Worm (Caenorhabditis elegans): ENCODE results near the gene F49C5.12.

F49C5.12 gene

DNA sequence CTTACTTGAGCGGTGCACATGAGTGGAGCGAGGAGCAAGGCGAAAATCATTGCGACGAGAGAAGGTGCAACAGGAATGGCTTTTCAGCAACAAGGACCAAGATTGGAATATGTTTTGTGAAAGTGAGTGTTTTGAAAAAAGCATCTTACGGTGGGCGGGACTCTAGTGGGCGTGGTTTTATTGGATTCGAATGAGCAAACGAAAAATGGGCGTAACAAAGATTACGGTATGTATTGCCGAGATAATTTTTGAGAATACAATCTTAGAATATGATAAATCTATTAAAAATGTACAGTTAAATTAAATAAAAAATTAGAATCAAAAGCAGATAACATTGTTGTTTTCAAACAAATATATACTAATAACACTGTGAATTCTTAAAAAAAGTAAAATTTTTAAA, at the start of gene F49C5.12:
F49C5.12 (minus strand) TSS at position 101 of the 400 bp plus-strand sequence.
- TF ChIP-seq unc-62 (GFP tag; optimal IDR thresholded peaks at IDR 0.05): no peak

DNA sequence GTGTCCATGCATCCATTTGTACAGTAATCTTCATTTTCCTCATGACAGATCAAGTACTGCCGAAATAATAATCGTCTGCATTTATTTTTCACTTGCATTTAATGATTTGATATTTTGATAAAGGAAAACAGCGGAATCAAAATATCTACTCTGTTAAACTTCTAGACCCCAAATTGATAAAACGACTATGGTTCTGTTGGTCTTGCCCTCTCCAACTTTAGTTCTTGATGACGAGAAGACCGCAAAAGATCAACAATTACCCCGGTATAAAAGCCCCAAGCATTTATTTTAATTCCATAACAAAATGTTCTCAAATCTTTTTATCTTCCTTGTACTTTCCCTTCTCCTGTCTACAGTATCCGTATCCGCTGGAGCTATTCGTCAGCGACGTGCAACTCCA, 48.5 kb upstream of the F49C5.12 start, which contains the start of gene Y38E10A.9:
Y38E10A.9 (plus strand) TSS at position 301 of the 400 bp plus-strand sequence.
- no peak for TF ChIP-seq unc-62 (GFP tag; optimal IDR thresholded peaks at IDR 0.05)

DNA sequence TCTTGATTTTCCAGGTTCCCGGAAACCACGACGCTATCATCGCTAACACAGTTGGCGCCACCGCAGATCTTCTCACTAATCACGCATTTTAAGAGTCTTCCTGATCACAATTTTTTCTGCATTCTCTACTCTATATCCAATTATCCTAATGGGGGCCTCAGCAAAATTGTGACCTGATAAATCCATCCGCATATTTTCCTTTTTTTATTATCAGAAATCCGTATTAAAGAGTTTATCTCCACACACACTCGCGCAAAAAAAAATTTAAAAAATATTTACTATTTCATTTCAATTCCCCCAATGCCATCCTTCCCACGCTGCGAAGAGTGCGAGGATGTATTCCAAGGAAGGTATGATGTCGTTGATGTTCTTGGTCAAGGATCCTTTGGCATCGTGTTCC, 46.8 kb upstream of the F49C5.12 start, which contains the start of gene Y38E10A.8:
Y38E10A.8 (plus strand) TSS at position 301 of the 400 bp plus-strand sequence.
- TF ChIP-seq unc-62 (GFP tag; optimal IDR thresholded peaks at IDR 0.05): no peak

DNA sequence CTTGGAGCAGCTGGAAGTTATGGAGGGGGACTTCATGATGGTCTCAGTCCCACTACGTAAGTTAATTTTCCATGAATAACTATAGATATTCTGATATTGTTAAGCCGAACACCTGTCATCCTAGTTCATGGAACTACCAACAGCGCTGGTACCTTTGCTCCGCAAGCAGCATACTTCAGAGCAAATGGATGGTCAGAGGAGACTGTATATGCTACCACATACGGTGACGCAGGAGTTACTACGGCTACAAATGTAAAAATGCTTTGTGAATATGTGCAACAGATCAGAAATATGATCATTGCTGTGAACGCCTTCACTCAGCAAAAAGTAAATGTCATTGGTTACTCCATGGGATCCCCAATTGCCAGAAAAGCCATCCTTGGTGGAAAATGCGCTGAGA, 46.0 kb upstream of the F49C5.12 start:
- TF ChIP-seq unc-62 (GFP tag; optimal IDR thresholded peaks at IDR 0.05): no peak

DNA sequence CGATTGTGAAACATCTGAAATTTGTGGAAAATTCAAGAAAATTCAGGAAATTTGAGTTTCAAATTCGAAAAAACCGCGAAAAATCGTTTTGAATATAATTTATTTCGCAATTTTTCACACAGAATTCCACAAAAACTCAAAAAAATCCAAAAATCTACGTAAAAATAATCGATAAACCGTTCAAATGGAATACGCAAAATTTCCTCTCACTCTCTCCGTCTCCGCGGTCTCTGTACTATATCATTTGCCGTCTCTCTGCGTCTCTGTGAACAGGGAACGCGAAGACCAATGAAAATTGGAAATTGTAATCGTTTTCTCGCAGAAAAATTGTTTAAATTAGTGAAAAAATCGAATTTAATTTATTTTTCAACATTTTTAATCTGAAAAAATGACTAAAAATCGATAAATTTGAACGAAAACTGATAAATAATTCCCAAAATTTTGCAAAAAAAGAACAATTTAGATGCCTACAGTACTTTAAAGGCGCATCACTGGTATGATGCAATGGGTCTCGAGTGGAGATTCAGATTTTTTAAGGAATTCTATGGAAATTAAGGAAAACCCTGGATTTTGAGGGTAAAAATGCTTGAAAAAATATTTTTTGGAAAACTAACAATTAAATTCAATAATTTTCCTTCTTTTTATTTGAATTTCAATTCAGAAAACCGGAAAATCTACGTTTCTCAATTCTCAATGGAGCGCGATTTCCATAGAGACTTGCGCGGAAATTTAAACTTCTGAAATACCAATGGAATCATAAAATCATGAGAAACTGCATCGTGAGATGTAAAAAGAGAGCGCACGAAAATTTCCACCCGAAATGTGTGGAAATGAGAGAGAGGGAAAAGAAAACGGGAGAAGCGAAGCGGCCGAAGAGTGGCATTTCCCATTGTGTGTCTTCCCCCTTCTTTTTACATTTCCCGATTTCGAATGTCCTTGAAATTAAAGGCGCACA, 43.8 kb upstream of the F49C5.12 start, which contains the start of the genes ceh-100 and lips-15:
ceh-100 (minus strand) TSS at position 14 of the 955 bp plus-strand sequence.
lips-15 (plus strand) TSS at position 720 of the 955 bp plus-strand sequence.
- no peak for TF ChIP-seq unc-62 (GFP tag; optimal IDR thresholded peaks at IDR 0.05)

DNA sequence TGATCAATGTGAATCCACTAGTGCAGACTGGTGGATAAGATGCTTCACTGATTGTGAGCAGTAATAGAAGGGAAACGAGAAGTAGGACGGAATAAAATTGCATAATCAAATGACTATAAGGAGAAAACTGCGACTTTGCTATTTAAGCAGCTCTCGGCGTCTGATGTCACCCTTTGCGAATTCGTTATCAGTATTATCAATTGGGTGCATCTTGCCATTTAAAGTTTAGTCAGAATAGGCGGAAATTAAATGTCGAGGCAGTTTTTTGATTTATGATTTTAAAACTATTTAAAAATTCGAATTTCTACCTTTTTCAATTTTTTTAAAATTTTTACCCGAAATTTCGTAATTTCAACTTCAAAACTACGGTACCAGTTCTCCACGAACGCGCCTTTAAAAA, 20.8 kb upstream of the F49C5.12 start, which contains the start of gene clec-4:
clec-4 (minus strand) TSS at position 162 of the 400 bp plus-strand sequence.
- TF ChIP-seq unc-62 (GFP tag; optimal IDR thresholded peaks at IDR 0.05): no peak

DNA sequence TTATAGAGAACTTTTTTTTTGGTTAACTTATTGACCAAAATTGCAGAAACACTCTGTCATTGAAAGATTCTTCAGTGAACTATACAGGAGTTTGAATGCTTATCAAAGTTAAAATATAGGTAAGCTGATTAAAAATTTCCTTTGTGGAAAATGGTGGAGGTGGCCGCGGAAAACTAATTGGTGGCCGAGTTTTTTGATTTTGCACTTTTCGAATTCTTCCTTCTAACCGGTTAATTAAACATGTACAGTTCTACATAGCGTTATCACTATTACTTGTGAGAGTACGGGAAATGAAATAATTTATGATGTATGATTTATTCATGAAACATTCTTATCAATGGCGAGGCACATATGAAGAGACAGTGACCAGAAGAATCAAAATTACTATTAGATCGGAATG, 17.6 kb upstream of the F49C5.12 start, which contains the start of gene clec-8:
clec-8 (minus strand) TSS at position 308 of the 400 bp plus-strand sequence.
- no peak for TF ChIP-seq unc-62 (GFP tag; optimal IDR thresholded peaks at IDR 0.05)

DNA sequence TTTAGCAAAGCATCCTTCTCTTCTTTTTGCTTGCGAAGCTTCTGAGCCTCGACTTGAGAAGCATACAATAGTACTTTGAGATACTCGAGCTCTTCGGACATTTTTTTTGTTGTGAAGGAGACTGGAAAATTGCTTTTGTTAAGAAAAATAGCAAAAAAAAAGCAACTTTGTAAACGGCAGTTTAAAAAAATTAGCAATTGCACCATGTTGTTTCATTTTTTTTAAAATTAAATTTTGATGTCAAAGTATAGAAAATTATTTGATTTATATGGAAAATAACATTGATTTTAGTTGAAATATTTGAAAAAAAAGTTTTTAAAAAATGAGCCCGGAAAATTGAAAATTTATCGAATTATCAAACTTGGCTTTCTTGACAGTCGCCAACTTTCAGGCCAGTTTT, 14.6 kb upstream of the F49C5.12 start, which contains the start of gene Y38E10A.3:
Y38E10A.3 (minus strand) TSS at position 101 of the 400 bp plus-strand sequence.
- no peak for TF ChIP-seq unc-62 (GFP tag; optimal IDR thresholded peaks at IDR 0.05)

DNA sequence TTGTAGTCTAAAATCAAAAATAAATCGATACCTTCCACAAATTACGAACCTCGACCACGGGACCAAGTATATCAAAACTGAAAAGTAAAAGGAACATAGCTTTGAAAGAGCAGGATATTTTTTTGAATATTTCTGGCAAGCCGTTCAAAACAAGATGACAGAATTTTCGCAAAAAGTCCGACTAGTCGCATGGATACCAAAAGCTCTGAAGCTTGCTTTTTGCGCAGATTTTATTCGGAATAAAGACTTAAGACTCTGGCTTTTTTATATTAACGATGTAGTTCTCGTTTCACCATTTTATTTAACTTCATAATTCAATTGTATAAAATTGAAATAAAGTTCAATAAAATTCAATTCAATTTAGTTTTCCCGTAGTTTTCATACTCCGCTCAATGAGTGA, 13.4 kb upstream of the F49C5.12 start, which contains the start of gene Y38E10A.2:
Y38E10A.2 (minus strand) TSS at position 101 of the 400 bp plus-strand sequence.
- TF ChIP-seq unc-62 (GFP tag; optimal IDR thresholded peaks at IDR 0.05): no peak

DNA sequence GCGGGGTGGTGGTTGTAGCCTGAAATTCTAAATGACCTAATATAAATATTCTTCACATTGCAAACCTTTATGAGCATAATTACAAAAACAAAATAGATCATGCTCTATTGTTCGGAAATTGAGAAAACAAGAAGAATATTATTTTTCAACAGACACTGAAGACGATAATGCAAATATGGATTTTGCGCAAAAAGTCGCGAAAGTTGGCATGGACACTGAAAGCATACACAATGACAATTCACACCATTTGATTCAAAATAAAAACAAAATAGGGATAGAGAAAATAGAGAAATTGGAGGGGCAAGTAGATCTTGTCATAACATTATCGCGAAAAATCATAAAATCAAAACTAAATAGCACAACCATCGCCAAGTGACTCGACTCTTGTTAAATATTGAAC, 12.7 kb upstream of the F49C5.12 start, which contains the start of gene Y38E10A.35:
Y38E10A.35 (minus strand) TSS at position 101 of the 400 bp plus-strand sequence.
- no peak for TF ChIP-seq unc-62 (GFP tag; optimal IDR thresholded peaks at IDR 0.05)

DNA sequence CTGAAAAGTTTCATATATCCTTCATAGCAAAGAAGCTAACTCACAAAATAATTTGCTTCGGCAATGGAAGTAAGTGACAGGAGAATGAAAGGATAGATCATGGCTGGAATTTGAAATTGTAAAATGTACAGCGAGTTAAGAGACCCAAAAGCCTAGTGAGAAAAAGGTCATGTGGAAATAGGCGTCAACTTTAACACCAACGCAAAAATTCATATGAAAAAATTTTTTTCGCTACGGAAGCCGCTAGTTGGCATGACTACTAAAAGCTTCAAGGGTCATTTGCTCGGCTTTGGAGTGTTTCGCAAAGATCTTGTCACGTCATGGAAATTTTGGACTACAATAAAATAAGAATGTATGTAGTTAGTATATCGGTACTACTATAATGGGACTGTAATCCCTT, 10.4 kb upstream of the F49C5.12 start, which contains the start of gene Y38E10A.1:
Y38E10A.1 (minus strand) TSS at position 101 of the 400 bp plus-strand sequence.
- TF ChIP-seq unc-62 (GFP tag; optimal IDR thresholded peaks at IDR 0.05): no peak

DNA sequence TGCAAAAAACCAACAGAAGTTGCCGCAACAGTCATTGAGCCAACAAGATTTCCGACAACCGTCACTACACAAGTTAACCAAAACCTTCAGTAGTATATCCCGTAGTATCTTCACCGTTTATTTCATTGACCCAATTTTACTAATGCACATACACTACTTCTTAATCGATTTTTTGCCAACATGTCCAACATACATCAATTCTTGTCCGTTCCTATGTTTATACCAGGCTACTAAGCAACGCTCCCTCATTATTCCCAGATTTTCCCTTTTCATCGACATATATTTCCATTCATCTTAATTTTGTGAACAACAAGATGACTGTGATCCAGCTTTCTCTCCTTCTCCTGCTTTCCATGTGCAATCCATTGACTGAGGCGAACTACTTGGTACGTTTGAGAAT, 5.7 kb upstream of the F49C5.12 start, which contains the start of gene F49C5.7:
F49C5.7 (plus strand) TSS at position 301 of the 400 bp plus-strand sequence.
- no peak for TF ChIP-seq unc-62 (GFP tag; optimal IDR thresholded peaks at IDR 0.05)

DNA sequence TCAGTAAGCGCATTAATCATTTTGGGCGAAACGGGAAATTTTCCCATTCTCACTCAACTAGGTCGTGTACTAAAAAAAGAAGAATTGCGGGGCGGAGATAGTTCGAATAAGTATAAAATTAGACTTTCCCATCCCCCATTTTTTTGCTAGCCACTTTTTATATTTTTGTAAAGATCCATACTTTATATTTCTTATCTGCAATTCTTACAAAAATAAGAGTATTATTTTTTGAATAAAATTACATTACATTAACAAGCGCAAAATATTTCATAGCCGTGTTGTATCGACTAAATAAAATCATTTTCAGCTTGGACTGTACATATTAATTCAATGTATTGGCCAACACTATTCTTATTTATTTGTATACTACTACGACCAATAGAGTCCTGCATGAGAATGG, 4.5 kb downstream of the F49C5.12 start, which contains the start of gene F49C5.11:
F49C5.11 (plus strand) TSS at position 301 of the 400 bp plus-strand sequence.
- no peak for TF ChIP-seq unc-62 (GFP tag; optimal IDR thresholded peaks at IDR 0.05)

DNA sequence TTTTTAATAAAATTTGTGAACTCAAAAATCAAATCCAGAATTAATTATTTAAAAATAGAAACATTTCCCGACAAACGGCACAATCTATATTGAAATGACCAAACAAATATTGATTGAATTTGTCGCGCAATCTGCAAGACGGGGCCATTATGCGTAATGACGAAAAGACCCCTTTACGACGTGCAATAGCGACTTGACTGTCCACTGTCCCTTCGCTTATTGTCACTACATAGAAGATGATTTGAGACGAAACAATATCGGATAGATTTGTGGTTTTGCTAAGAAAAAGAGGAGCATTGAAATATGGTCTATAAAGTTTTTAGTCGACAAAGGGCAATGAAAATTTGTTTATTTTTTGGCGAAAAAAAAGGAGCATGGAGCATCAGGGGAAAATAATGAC, 9.2 kb downstream of the F49C5.12 start:
- TF ChIP-seq unc-62 (GFP tag; optimal IDR thresholded peaks at IDR 0.05): no peak

DNA sequence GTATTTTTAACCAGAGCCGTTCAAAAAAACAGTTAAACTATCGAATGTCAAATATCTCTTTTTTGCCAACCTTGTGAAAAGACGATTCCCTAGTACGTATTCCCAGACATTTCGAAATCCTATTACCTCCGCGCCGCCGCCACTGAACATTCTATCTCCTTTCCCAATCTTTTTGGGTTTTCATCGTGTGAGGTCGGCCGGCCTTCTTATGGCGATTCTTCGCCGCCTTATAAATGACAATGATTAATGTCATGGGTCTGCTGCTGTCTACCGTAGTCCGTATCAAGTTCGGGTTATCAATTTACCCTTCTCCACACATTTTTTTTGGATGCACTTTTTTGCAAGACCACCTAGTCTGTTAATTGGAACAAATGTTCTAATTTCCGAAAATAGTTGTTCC, 10.5 kb downstream of the F49C5.12 start:
- no peak for TF ChIP-seq unc-62 (GFP tag; optimal IDR thresholded peaks at IDR 0.05)

DNA sequence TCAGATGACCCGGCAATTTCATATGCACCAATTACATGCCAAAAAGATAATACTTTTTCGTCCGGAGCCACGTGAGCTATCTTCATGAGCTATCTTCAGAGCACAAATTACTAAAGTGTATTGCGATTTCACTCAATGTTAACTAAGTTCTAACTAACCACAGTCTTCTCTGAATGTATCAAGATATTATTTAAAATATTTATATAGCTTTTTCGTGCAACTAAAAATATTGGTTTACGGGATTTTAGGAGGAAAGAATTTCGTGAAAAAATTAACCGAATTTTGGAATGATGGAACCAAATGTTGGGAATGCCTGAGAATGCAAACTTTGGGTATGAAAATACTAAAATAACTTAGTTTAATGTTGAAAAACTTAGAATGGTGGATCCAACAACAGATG, 12.6 kb downstream of the F49C5.12 start, which contains the start of gene F49C5.16:
F49C5.16 (plus strand) TSS at position 301 of the 400 bp plus-strand sequence.
- TF ChIP-seq unc-62 (GFP tag; optimal IDR thresholded peaks at IDR 0.05): no peak
